Fruit fly (Drosophila melanogaster): ENCODE measurements around the gene CG16743.

CG16743 gene

dm6 chr2L:10987370-10987853, 15.3 kb downstream of the CG16743 start, which contains the start of the genes piwi and CG12253 (continued):
- no peak for TF ChIP-seq prd (optimal IDR thresholded peaks at IDR 0.05)
- peak; percentile 44; the same call in 2 of the 3 replicates for TF ChIP-seq prd (GFP tag; IDR thresholded peaks at IDR 0.05)
- peak; percentile 33 for TF ChIP-seq dm (GFP tag; optimal IDR thresholded peaks at IDR 0.05)
- TF ChIP-seq fd3F (GFP tag; optimal IDR thresholded peaks at IDR 0.05) = peak; percentile 85
- peak; percentile 29; the same call in 1 of the 2 replicates for TF ChIP-seq E2f1 (GFP tag; IDR thresholded peaks at IDR 0.05)
- no peak for TF ChIP-seq btn (GFP tag; optimal IDR thresholded peaks at IDR 0.05)
- no peak for TF ChIP-seq bowl (GFP tag; IDR thresholded peaks at IDR 0.05)
- TF ChIP-seq CG10274 (GFP tag; optimal IDR thresholded peaks at IDR 0.05) = no peak
- TF ChIP-seq ind (GFP tag; optimal IDR thresholded peaks at IDR 0.05) = peak; percentile 39
- TF ChIP-seq insv (GFP tag; optimal IDR thresholded peaks at IDR 0.05) = no peak
- TF ChIP-seq cas (GFP tag; IDR thresholded peaks at IDR 0.05) = no peak
- no peak for TF ChIP-seq ac (GFP tag; optimal IDR thresholded peaks at IDR 0.05)
- no peak for TF ChIP-seq sc (optimal IDR thresholded peaks at IDR 0.05)
- peak; percentile 67 for TF ChIP-seq sc (GFP tag; optimal IDR thresholded peaks at IDR 0.05)
- TF ChIP-seq abd-A (tag; optimal IDR thresholded peaks at IDR 0.05) = no peak
- no peak for TF ChIP-seq jumu (GFP tag; optimal IDR thresholded peaks at IDR 0.05)
- TF ChIP-seq CG4617 (GFP tag; optimal IDR thresholded peaks at IDR 0.05; ENCODE audit: borderline replicate concordance) = peak; percentile 27
- TF ChIP-seq CG15073 (GFP tag; optimal IDR thresholded peaks at IDR 0.05) = peak; percentile 26
- peak; percentile 69 for TF ChIP-seq CG12299 (tag; optimal IDR thresholded peaks at IDR 0.05)
- no peak for TF ChIP-seq da (GFP tag; optimal IDR thresholded peaks at IDR 0.05)
- TF ChIP-seq exex (tag; optimal IDR thresholded peaks at IDR 0.05) = no peak
- no peak for TF ChIP-seq gcm2 (GFP tag; optimal IDR thresholded peaks at IDR 0.05)
- TF ChIP-seq run (tag; optimal IDR thresholded peaks at IDR 0.05) = no peak
- peak; percentile 44 for TF ChIP-seq trem (tag; optimal IDR thresholded peaks at IDR 0.05)
- TF ChIP-seq cato (GFP tag; optimal IDR thresholded peaks at IDR 0.05; ENCODE audit: borderline replicate concordance) = peak; percentile 61
- TF ChIP-seq CG11093 (GFP tag; IDR thresholded peaks at IDR 0.05) = no peak
- no peak for TF ChIP-seq B-H1 (GFP tag; IDR thresholded peaks at IDR 0.05)
- TF ChIP-seq CG17912 (GFP tag; optimal IDR thresholded peaks at IDR 0.05) = no peak
- no peak for TF ChIP-seq sr (GFP tag; IDR thresholded peaks at IDR 0.05)
- TF ChIP-seq CG18619 (GFP tag; optimal IDR thresholded peaks at IDR 0.05) = no peak
- peak; percentile 31 for TF ChIP-seq CG3281 (GFP tag; optimal IDR thresholded peaks at IDR 0.05)
- peak; percentile 66 for TF ChIP-seq CG9932 (GFP tag; IDR thresholded peaks at IDR 0.05)
- TF ChIP-seq Max (GFP tag; optimal IDR thresholded peaks at IDR 0.05) = peak; percentile 38
- no peak for TF ChIP-seq gsb-n (tag; optimal IDR thresholded peaks at IDR 0.05)
- peak; percentile 52 for TF ChIP-seq Usf (GFP tag; optimal IDR thresholded peaks at IDR 0.05)
- TF ChIP-seq CG1792 (GFP tag; optimal IDR thresholded peaks at IDR 0.05) = no peak
- TF ChIP-seq ase (GFP tag; IDR thresholded peaks at IDR 0.05) = no peak
- TF ChIP-seq NC2α (GFP tag; optimal IDR thresholded peaks at IDR 0.05) = no peak
- no peak for TF ChIP-seq Atf6 (GFP tag; IDR thresholded peaks at IDR 0.05)
- TF ChIP-seq HLH3B (GFP tag; IDR thresholded peaks at IDR 0.05) = peak; percentile 83
- TF ChIP-seq H2.0 (GFP tag; IDR thresholded peaks at IDR 0.05) = peak; percentile 70
- no peak for TF ChIP-seq CG5180 (GFP tag; optimal IDR thresholded peaks at IDR 0.05)
- TF ChIP-seq CG12391 (tag; optimal IDR thresholded peaks at IDR 0.05) = peak; percentile 93
- peak; percentile 69 for TF ChIP-seq CG12155 (GFP tag; optimal IDR thresholded peaks at IDR 0.05)
- peak; percentile 26 for TF ChIP-seq Ets97D (GFP tag; optimal IDR thresholded peaks at IDR 0.05)
- 0 out of 3 replicates have a peak, but pooled peaks have one; percentile 35 for TF ChIP-seq H15 (GFP tag; IDR thresholded peaks at IDR 0.05)
- TF ChIP-seq Lim3 (GFP tag; IDR thresholded peaks at IDR 0.05) = 0 out of 2 replicates have a peak, but pooled peaks have one; percentile 11
- TF ChIP-seq Ssrp (tag; optimal IDR thresholded peaks at IDR 0.05) = peak; percentile 94
- no peak for TF ChIP-seq Eip74EF (GFP tag; optimal IDR thresholded peaks at IDR 0.05)
- peak; percentile 54 for TF ChIP-seq CG32532 (GFP tag; IDR thresholded peaks at IDR 0.05)
- peak; percentile 64; the same call in 1 of the 2 replicates for TF ChIP-seq ro (GFP tag; IDR thresholded peaks at IDR 0.05)
- peak; percentile 32 for TF ChIP-seq CHES-1-like (GFP tag; optimal IDR thresholded peaks at IDR 0.05)
